Worm (Caenorhabditis elegans) whole organism, late embryonic: ENCODE measurements around the gene T01G6.10.

Source experiments
- C08G9.2 ChIP-seq: sonication (generic microtip); optimal IDR thresholded peaks from 2 replicates; lab custom pipeline; 2016; ENCODE audit warnings: mild to moderate bottlenecking, missing genetic modification characterization, moderate library complexity, missing compliant biosample characterization
- C38D4.7 ChIP-seq: fragments of 200-800 bp; sonication (Bioruptor generic); optimal IDR thresholded peaks from 2 replicates; lab custom pipeline; 2018; ENCODE audit warnings: mild to moderate bottlenecking, missing genetic modification characterization, moderate library complexity, missing compliant biosample characterization
- F13H6.1 ChIP-seq: sonication (generic microtip); optimal IDR thresholded peaks from 2 replicates; lab custom pipeline; 2016; ENCODE audit warnings: missing genetic modification characterization, missing compliant biosample characterization
- ceh-14 ChIP-seq: sonication (generic microtip); optimal IDR thresholded peaks from 2 replicates; lab custom pipeline; 2016; ENCODE audit warnings: missing genotype, missing genetic modification characterization, missing compliant biosample characterization
- ceh-2 ChIP-seq: sonication (generic microtip); optimal IDR thresholded peaks from 2 replicates; lab custom pipeline; 2016; ENCODE audit warnings: missing genotype, missing genetic modification characterization, missing compliant biosample characterization
- ceh-22 ChIP-seq: sonication (generic microtip); optimal IDR thresholded peaks from 2 replicates; lab custom pipeline; 2017; ENCODE audit warnings: missing biosample characterization, missing genetic modification characterization
- ceh-24 ChIP-seq: sonication (generic microtip); optimal IDR thresholded peaks from 2 replicates; lab custom pipeline; 2016; ENCODE audit warnings: mild to moderate bottlenecking, missing genetic modification characterization, missing compliant biosample characterization
- ceh-31 ChIP-seq: sonication (generic microtip); optimal IDR thresholded peaks from 2 replicates; lab custom pipeline; 2016; ENCODE audit warnings: missing genetic modification characterization, missing compliant biosample characterization
- ceh-6 ChIP-seq: fragments of 200-800 bp; sonication (Bioruptor generic); optimal IDR thresholded peaks from 2 replicates; lab custom pipeline; 2018; ENCODE audit warnings: mild to moderate bottlenecking, missing genetic modification characterization, missing compliant biosample characterization
- elt-2 ChIP-seq: sonication (generic microtip); optimal IDR thresholded peaks from 2 replicates; lab custom pipeline; 2016; ENCODE audit warnings: missing genetic modification reagents, missing genetic modification characterization, missing compliant biosample characterization
- eyg-1 ChIP-seq: sonication (generic microtip); optimal IDR thresholded peaks from 2 replicates; lab custom pipeline; 2016; ENCODE audit warnings: missing genotype, missing genetic modification characterization, missing compliant biosample characterization
- fax-1 ChIP-seq: sonication (generic microtip); optimal IDR thresholded peaks from 2 replicates; lab custom pipeline; 2016; ENCODE audit warnings: missing genotype, missing genetic modification characterization, missing compliant biosample characterization
- fkh-10 ChIP-seq: fragments of 150-350 bp; optimal IDR thresholded peaks from 2 replicates; lab custom pipeline; 2014; ENCODE audit warnings: missing biosample characterization, missing genetic modification reagents, missing genetic modification characterization
- fkh-6 ChIP-seq: sonication (generic microtip); optimal IDR thresholded peaks from 2 replicates; lab custom pipeline; 2016; ENCODE audit warnings: missing genetic modification characterization, missing compliant biosample characterization
- gmeb-2 ChIP-seq: sonication (generic microtip); optimal IDR thresholded peaks from 2 replicates; lab custom pipeline; 2016; ENCODE audit warnings: missing genetic modification characterization, inconsistent platforms, missing compliant biosample characterization
- hlh-13 ChIP-seq: fragments of 200-800 bp; sonication (Bioruptor generic); optimal IDR thresholded peaks from 2 replicates; lab custom pipeline; 2018; ENCODE audit warnings: mild to moderate bottlenecking, missing genetic modification characterization, missing compliant biosample characterization
- hlh-30 ChIP-seq: sonication (generic microtip); optimal IDR thresholded peaks from 2 replicates; lab custom pipeline; 2017; ENCODE audit warnings: antibody characterized with exemption, missing genetic modification characterization, missing compliant biosample characterization; ENCODE audit not compliant: insufficient read depth
- hlh-6 ChIP-seq: sonication (generic microtip); optimal IDR thresholded peaks from 2 replicates; lab custom pipeline; 2016; ENCODE audit warnings: missing genotype, missing genetic modification characterization, missing compliant biosample characterization
- lim-6 ChIP-seq: sonication (generic microtip); optimal IDR thresholded peaks from 2 replicates; lab custom pipeline; 2016; ENCODE audit warnings: missing genetic modification characterization, missing compliant biosample characterization
- madf-2 ChIP-seq: sonication (generic microtip); optimal IDR thresholded peaks from 2 replicates; lab custom pipeline; 2017; ENCODE audit warnings: missing genetic modification characterization, missing compliant biosample characterization
- mec-3 ChIP-seq: sonication (generic microtip); optimal IDR thresholded peaks from 2 replicates; lab custom pipeline; 2016; ENCODE audit warnings: borderline replicate concordance, missing genetic modification characterization, missing compliant biosample characterization
- nfya-1 ChIP-seq: sonication (generic microtip); optimal IDR thresholded peaks from 2 replicates; lab custom pipeline; 2017; ENCODE audit warnings: missing genetic modification characterization, mild to moderate bottlenecking, missing compliant biosample characterization, antibody characterized with exemption, moderate library complexity
- npax-4 ChIP-seq: sonication (generic microtip); optimal IDR thresholded peaks from 2 replicates; lab custom pipeline; 2016; ENCODE audit warnings: missing genetic modification characterization, missing compliant biosample characterization
- odd-2 ChIP-seq: sonication (generic microtip); optimal IDR thresholded peaks from 2 replicates; lab custom pipeline; 2017; ENCODE audit warnings: antibody characterized with exemption, mild to moderate bottlenecking, missing genetic modification characterization, missing compliant biosample characterization
- pag-3 ChIP-seq: sonication (generic microtip); optimal IDR thresholded peaks from 2 replicates; lab custom pipeline; 2016; ENCODE audit warnings: missing compliant biosample characterization, missing genetic modification characterization, borderline replicate concordance
- pat-9 ChIP-seq: fragments of 200-800 bp; sonication (Bioruptor generic); optimal IDR thresholded peaks from 2 replicates; lab custom pipeline; 2018; ENCODE audit warnings: mild to moderate bottlenecking, missing genetic modification characterization, moderate library complexity, missing compliant biosample characterization
- pqm-1 ChIP-seq: sonication (generic microtip); optimal IDR thresholded peaks from 2 replicates; lab custom pipeline; 2016; ENCODE audit warnings: missing genetic modification characterization, missing compliant biosample characterization
- pros-1 ChIP-seq: fragments of 150-350 bp; optimal IDR thresholded peaks from 2 replicates; lab custom pipeline; 2014; ENCODE audit warnings: missing biosample characterization, missing genetic modification reagents, missing genetic modification characterization
- ref-2 ChIP-seq: sonication (generic microtip); optimal IDR thresholded peaks from 2 replicates; lab custom pipeline; 2016; ENCODE audit warnings: missing genetic modification characterization, missing compliant biosample characterization
- syd-9 ChIP-seq: sonication (generic microtip); optimal IDR thresholded peaks from 2 replicates; lab custom pipeline; 2016; ENCODE audit warnings: mild to moderate bottlenecking, missing genetic modification characterization, moderate library complexity, missing compliant biosample characterization
- tbx-2 ChIP-seq: sonication (generic microtip); optimal IDR thresholded peaks from 2 replicates; lab custom pipeline; 2016; ENCODE audit warnings: missing genetic modification characterization, missing compliant biosample characterization
- tbx-7 ChIP-seq: sonication (generic microtip); optimal IDR thresholded peaks from 2 replicates; lab custom pipeline; 2016; ENCODE audit warnings: missing genotype, missing genetic modification characterization, missing compliant biosample characterization
- unc-3 ChIP-seq, 2 experiments: fragments of 200-800 bp in 1 of 2; sonication (Bioruptor generic) in 1 of 2; sonication (generic microtip) in 1 of 2; conservative IDR thresholded peaks in 1 of 2; optimal IDR thresholded peaks in 1 of 2; 2 replicates each; pipeline versions ENCODE4 v1.3.6 to Lab custom; 2016 to 2022; ENCODE audit warnings: missing compliant biosample characterization in 2 of 2, missing genetic modification characterization in 2 of 2, missing genetic modification reagents in 1 of 2
- unc-42 ChIP-seq: sonication (generic microtip); optimal IDR thresholded peaks from 2 replicates; lab custom pipeline; 2016; ENCODE audit warnings: missing genotype, missing genetic modification characterization, missing compliant biosample characterization
- unc-55 ChIP-seq: sonication (generic microtip); optimal IDR thresholded peaks from 2 replicates; lab custom pipeline; 2017; ENCODE audit warnings: missing biosample characterization, missing genetic modification reagents, missing genetic modification characterization

T01G6.10 gene

DNA sequence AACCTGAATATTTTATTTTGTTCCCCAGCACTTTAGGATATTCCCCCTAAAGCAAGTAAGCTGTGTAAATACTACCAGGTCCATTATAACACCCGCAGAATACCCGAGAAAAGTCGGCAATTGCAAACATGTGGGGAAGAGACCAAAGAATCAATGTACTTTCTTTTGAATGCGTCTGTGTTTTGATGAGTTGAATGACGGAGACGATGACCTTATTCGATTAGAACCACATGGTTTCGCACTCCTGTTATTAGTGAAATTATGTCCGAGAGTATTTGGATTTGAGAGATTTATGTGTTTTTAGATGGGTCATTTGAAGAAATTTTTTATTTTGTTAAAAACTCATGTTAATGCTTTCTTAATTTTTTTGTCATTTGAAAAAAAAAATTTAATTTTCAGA lies 37.7 kb downstream of the T01G6.10 start:
- TF ChIP-seq ceh-22 (tag; lab: Kevin White, UChicago) (no peak), ceh-6 (no peak), eyg-1 (no peak), madf-2 (tag; lab: Kevin White, UChicago) (no peak)

DNA sequence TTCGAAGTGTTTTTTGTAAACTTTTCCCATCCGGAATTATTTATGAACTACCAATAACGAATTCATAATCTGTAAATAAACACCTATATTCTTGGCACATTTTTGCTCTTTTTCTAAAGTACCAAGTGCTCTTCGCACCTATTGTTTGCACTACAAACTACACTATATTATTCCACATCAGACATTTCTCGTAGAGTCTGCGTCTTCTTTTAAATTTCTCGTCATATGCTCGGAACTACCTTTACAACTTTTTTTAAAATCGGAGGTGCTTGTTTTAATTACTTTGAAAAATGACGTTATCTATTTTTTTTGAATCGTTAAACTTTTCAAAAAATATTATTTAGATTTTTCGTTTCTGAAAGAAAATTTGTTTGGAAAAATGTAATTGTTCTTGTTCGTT lies 38.2 kb downstream of the T01G6.10 start, which contains the start of gene nhr-201:
TSS of gene nhr-201 (plus strand) at position 29 of the 400 bp plus-strand sequence.
- no peak for TF ChIP-seq nfya-1 (tag; lab: Kevin White, UChicago)
- no peak for TF ChIP-seq ceh-22 (tag; lab: Kevin White, UChicago)
- no peak for TF ChIP-seq mec-3
- no peak for TF ChIP-seq eyg-1
- TF ChIP-seq lim-6 (tag; lab: Kevin White, UChicago): no peak
- no peak for TF ChIP-seq syd-9 (tag; lab: Kevin White, UChicago)
- TF ChIP-seq C08G9.2: no peak
- no peak for TF ChIP-seq ceh-31 (tag; lab: Kevin White, UChicago)
- TF ChIP-seq gmeb-2 (tag; lab: Kevin White, UChicago): no peak
- TF ChIP-seq fkh-6: no peak
- no peak for TF ChIP-seq hlh-13 (GFP tag; lab: Kevin White, UChicago)
- TF ChIP-seq, all 69 proteins: peak for 0

ce11 chrV:462263-462662 lies 40.8 kb downstream of the T01G6.10 start, which contains the start of gene nhr-202:
Gene nhr-202 (plus strand): TSS chrV:462588.
- TF ChIP-seq F13H6.1 (no peak), npax-4 (tag; lab: Kevin White, UChicago) (no peak), unc-42 (tag; lab: Kevin White, UChicago) (no peak), odd-2 (tag; lab: Kevin White, UChicago) (no peak), lim-6 (tag; lab: Kevin White, UChicago) (no peak), unc-3 (GFP tag; conservative IDR thresholded peaks at IDR 0.05; lab: Robert Waterston, UW) (no peak), unc-3 (tag; optimal IDR thresholded peaks at IDR 0.05; lab: Kevin White, UChicago) (no peak), fkh-10 (GFP tag; lab: Kevin White, UChicago) (no peak), elt-2 (tag; lab: Kevin White, UChicago) (no peak), ref-2 (tag; lab: Kevin White, UChicago) (no peak), ceh-14 (tag; lab: Kevin White, UChicago) (no peak), pros-1 (no peak), tbx-2 (tag; lab: Kevin White, UChicago) (no peak), pqm-1 (tag; lab: Kevin White, UChicago) (no peak), pat-9 (no peak), unc-55 (no peak), fax-1 (tag; lab: Kevin White, UChicago) (no peak), ceh-24 (tag; lab: Kevin White, UChicago) (no peak), pag-3 (tag; lab: Kevin White, UChicago) (no peak), gmeb-2 (tag; lab: Kevin White, UChicago) (no peak), ceh-2 (tag; lab: Kevin White, UChicago) (no peak)

DNA sequence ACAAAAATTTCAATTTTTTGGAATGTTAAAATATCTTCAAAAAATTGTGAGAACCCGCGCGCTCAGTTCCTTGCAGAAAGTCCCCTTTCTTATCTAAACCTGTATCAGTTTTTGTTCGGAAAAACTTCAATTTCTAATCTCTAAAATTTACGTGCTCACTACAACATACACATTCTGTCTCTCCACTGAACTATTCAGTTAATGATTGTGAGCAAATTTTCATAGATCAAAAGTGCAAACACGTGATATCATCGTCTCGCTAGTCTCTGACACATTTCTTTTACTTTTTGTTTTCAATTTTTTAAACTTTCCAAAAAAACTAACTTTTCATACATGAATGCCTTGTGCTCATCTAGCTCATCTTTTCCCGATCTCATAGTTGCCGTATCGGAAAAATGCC lies 43.6 kb downstream of the T01G6.10 start, which contains the start of gene nhr-203:
TSS of gene nhr-203 (plus strand) at position 332 of the 400 bp plus-strand sequence.
- TF ChIP-seq elt-2 (tag; lab: Kevin White, UChicago): peak; percentile 26
- no peak for TF ChIP-seq hlh-6 (tag; lab: Kevin White, UChicago)
- TF ChIP-seq, all 69 proteins: peak for 1

ce11 chrV:457839-458238 lies 45.2 kb downstream of the T01G6.10 start:
- TF ChIP-seq hlh-13 (GFP tag; lab: Kevin White, UChicago) (no peak), ceh-6 (no peak), hlh-30 (no peak), C38D4.7 (GFP tag; lab: Kevin White, UChicago) (no peak), tbx-7 (no peak)
- TF ChIP-seq, all 69 proteins: peak for 0
